Fruit fly (Drosophila melanogaster) ovary, adult (tissue): ENCODE data around the gene galectin.

Experiments
- CG17801 ChIP-seq: fragments of 200-800 bp; optimal IDR thresholded peaks from 2 replicates; lab custom pipeline; 2019; ENCODE audit warnings: missing biosample characterization, mild to moderate bottlenecking, missing genetic modification characterization, moderate library complexity; ENCODE audit not compliant: partially characterized antibody

The galectin gene

DNA sequence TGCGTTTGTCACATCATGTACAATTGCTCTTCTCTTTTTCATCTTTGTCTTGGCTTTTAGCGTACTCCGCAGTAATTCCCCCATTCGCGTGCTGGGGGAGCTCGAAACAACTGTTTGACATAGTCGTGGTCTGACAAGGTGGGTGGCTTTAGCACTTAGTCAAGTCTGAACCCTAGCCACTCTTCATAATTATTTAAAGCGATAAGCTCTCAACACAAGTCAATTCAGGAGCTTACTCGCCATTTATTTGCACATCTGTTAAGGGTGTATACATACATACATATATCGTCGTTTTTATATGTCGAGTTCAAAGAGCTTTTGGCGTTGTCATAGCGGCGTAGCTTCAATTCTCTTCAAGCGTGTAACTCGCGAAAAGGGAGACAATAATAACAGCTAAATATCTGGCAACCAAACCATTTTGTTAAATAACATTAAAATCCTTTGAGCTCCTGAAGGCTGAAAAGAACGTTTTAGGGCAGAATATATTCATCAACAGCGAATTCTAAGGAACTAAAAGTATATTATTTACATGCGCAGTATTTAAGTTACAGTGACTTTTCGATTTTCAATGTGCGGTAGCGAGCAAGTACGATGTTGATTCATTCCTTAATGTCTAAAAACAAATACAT, 2.3 kb downstream of the galectin start:
- no peak for TF ChIP-seq CG17801 (GFP tag; lab: Kevin White, UChicago)

DNA sequence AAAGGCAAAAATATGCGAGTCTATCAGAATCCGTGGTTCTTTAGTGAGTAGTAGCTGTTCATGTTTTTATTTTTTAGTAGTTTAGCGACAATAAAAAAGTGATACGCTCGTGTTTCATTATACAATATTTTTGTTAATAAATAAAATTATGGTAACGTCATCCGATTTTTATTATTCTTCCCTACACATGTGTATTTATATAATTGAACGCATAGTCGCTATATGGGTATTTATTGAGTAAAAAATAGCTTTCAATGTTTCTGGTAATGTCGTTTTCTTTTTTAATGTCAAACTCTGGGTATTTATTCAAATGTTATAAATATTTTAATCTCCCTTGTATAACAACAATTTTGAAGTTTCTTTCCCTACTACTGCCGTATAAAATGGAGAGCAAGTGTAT, 4.5 kb downstream of the galectin start, which contains the start of gene CG11374:
TSS of gene CG11374 (plus strand) at position 301 of the 400 bp plus-strand sequence.
- no peak for TF ChIP-seq CG17801 (GFP tag; lab: Kevin White, UChicago)

DNA sequence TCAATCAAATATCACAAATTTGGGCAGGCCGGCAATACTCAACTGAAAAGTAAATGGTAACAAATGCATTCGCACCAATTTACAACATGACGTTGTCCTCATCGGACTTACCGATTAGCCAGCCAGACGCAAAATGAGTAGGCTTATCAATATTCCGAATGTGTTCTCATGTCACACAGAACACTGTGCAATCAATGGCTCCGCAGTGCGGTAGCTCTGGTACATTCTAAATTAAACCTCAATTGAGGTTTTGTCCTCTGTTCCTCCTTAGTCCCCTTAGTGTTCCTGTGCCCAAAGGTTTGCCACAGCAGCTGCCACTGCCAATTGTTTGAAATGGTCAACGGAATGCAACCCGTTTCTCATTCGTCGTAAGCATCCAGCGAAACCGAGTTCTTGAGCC, 7.3 kb downstream of the galectin start:
- TF ChIP-seq CG17801 (GFP tag; lab: Kevin White, UChicago), result no peak

DNA sequence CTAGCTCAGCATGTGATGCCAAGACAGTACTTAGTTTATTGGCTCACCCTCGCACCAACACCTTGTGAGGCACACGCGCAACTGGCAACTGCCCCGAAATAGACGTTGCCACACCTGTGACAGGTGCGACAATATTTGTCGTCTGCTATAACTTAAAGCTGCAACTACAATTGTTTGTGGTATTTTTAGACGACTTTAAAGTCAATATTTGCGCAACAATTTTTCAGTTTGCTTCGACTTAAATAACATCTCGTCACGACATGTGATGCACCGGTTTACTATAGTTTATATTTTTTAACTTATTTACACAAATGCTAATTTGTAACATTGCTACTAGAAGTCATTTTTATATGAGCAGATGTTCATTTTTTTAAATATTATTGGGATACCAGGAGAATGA, 9.6 kb downstream of the galectin start:
- no peak for TF ChIP-seq CG17801 (GFP tag; lab: Kevin White, UChicago)

DNA sequence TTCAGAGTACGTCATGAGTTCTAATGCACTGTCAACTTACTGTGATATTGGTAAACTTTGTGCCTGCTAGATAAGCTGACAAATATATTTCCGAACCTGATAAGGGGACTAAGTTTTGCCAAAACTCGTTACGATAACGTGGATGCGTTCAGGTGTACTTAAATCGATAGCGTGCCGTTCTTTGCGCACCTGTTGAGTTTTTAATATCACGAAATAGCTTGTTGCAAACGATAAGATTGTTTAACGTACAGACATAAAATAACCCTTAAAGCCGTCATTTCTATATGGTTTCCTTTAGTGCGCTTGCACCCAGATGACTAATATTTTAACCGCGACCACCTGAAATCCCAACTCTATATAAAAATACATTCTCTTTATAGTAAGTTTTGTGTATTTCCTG, 10.5 kb downstream of the galectin start:
- TF ChIP-seq CG17801 (GFP tag; lab: Kevin White, UChicago), result no peak

DNA sequence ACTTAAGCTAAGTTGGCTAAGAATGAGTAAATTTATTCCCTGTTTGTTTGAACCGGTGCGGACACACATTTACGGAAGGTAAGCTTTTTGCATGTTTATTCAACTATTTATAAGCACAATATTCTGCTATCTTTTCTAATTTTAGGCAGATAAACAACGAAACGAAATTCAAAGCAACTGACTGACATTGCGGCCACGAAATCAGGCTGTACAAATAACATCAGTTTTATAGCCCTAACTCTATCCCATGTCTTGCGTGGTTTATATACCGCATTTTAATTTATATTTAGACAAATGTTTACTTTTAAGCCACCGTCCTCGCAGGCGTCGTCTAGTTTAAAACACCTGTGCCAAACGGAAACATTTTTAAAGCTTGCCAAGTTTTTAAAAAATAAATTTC, 13.5 kb downstream of the galectin start:
- TF ChIP-seq CG17801 (GFP tag; lab: Kevin White, UChicago), result no peak

DNA sequence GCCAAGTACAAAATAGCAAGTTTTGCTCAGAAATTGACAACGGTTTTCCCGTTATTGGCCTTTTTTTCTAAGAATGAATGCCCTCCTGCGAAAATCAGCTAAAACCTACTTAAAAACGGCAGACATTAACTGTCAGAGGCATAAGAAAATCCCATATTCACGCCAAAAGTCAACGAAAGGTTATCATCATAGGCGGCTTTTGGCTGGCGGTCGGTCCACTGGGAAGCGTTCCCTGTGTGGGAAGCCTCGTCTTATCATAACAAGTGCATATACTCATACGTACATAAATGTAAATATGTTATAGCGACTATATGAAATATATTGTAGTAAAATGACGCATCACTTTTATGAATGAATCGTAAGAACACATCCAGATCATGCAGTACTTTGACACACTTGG, 14.1 kb downstream of the galectin start:
- TF ChIP-seq CG17801 (GFP tag; lab: Kevin White, UChicago), result no peak

DNA sequence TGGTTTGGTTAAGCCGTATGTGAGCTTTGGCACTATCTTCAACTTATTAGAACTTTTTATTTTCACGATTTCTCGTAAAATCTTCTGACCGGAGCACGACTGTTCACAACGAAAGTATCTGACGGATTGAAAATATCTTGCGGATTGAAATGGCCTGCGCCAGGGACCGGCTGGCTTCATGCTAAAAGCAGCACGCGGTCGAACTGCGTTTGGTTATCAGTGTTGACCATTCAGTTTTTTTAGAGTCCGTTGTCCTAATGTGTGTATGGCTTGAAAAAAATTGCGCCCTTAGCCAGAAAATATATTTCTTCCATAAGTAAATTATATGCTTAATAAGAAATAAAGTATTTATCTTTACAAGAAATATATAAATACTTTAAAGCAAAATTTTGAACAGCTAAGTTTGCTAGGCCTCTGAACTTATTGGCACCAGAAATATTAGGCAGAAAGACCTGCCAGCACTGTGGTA, 15.7 kb downstream of the galectin start, which contains the start of gene net:
TSS of gene net (minus strand) at position 133 of the 469 bp plus-strand sequence.
- TF ChIP-seq CG17801 (GFP tag; lab: Kevin White, UChicago), result peak; percentile 50

DNA sequence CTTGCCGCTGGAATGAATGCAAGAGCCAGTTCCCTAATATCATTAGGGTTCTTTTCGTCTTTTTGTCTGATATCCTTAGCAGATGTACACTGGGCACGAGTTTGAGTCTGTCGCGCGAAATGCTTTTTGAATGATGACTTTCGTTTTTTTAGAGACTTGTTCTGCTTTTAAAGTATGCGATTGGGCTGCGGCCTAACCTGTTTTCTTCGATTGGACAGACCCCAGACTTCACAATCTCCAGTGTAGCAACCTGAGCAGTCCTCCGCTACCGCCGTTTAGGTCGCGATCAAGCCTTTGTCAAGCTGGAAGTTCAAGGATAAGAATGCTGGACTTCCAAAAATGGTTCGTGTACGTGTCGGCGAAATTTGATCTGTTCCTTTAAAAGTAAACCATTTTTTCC, 17.0 kb downstream of the galectin start:
- TF ChIP-seq CG17801 (GFP tag; lab: Kevin White, UChicago), result no peak

DNA sequence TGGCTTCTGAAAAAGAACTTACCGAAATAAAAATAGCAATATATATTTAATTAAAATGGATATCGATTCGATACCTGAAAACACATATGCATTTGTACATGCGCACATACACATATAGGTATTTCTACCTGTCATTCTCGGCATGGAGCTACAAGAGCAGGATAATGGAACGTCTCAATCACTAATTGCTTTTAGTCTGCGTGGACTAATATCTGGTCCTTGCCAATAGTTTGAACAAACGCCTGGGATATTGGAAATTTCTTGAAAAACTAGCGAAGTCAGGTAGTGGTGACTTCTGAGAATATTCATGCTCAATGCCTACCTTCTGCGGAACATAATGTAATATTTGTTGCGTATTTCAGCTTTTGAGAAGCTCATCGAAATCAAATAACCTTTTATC, 17.6 kb downstream of the galectin start:
- no peak for TF ChIP-seq CG17801 (GFP tag; lab: Kevin White, UChicago)

DNA sequence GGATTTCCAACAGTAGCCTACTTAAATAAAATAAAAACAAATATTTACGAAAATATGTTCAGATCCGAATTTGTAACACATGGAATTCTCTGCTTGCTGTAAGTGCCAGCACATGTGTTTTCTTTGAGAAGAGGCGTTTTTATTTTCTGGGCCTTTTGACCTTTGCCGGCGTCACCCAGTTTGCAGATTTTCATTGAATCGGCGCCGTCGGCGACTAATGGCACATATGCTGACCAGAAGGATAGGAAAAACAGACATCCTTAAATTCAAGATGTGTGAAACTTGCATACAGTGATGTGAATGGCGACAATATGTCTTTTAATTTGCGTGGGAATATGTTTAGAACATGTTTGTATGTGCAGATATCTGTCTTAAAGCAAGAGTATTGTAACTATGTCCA, 18.5 kb downstream of the galectin start:
- TF ChIP-seq CG17801 (GFP tag; lab: Kevin White, UChicago), result no peak

DNA sequence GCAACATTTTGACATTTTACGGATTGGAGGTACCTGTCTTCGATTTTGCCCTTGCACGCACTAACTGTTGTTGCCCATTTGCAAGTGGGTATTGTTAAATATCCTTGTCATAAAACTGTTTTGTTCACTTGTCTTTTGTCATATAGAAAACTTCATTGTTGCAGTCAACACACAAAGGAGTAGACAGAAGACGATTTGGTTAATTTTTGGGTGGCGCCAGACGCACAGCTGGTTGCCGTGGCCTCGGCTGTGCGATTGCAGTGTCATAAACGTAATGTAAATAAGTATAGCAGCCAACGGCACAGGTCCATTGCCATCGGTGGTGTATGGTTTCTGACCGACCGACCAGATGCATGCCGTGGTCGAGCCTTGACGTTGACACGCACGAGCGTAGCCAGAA, 19.8 kb downstream of the galectin start:
- no peak for TF ChIP-seq CG17801 (GFP tag; lab: Kevin White, UChicago)

DNA sequence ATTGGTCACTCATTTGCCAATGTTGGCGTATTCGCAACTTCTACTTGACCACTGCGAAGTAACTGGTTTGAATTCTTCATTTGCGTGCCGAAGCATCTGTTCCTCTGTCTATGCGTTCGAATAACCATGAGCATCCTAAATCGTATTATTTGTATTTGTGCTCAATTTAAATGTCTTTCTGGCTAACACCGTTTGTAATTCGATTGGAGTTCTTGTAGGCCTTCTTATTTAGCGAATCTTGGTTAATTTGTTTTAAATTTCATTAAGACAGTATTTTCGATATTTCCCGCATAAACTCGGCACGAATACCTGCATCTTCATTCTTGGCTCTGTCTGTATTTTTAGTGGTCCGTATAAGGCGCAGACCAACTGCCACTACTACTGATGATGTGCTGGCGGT, 20.3 kb downstream of the galectin start:
- TF ChIP-seq CG17801 (GFP tag; lab: Kevin White, UChicago), result no peak

DNA sequence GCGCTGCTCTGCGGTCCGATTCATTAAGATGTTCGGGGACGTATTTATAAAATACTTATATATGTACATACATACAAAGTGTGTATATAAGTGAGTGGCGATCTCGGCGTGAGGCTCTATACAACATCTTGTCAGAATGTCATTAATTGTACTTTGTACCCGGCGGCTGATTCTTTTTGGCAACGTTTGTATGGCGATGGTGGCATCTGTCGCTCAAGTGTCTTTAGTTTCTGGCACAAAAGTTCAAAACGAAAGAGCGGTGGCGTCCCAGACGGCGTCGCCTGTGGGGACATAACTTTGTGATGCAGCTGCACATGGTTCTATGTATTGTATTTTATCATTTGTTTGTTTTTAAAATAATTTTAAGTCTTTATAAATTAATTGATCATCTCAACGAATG, 21.4 kb downstream of the galectin start:
- TF ChIP-seq CG17801 (GFP tag; lab: Kevin White, UChicago), result no peak

DNA sequence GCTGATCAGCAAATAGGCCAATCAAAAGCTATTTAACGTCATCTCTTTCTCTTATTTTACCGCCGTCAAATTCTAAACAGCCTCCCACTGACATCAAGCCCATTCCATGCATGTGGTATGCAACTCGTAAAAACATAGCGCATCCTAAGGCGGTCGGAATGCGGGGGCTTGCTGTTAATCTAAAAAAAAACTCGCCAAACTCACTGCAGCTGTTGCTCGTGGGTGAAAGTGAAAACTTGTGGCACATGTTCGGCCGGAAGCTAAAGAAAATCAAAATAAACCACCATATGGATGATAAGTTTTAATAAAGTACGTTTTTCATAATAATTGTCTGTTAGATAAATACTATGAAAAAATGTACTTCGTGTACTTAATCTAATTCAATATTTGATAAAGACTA, 22.5 kb downstream of the galectin start:
- TF ChIP-seq CG17801 (GFP tag; lab: Kevin White, UChicago), result no peak

DNA sequence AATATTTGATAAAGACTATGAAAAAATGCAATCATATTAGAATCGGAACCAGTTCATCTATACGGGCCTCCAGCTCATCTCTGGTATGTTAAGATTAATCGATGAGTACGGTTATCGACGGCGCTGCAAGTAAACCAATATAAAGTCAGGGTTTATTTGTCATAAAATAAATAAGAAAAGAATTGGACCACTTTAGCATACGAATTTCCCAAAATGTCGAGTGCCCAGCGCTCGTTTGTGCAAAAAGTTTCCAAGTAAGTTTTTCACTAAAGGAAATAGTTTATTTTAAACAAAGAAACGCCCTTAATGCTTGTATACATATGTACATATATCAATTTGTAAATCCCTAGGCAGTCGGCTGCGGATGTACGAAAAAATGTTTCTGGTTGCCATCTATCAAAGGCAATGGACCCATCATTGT, 23.1 kb downstream of the galectin start, which contains the start of gene Zir:
TSS of gene Zir (plus strand) at position 101 of the 421 bp plus-strand sequence.
- no peak for TF ChIP-seq CG17801 (GFP tag; lab: Kevin White, UChicago)
